Worm (Caenorhabditis elegans): ENCODE results near the gene ZC373.2.

ZC373.2 gene

ce11 chrX:10044473-10044872, 13.8 kb downstream of the ZC373.2 start:
- TF ChIP-seq nhr-25 (tag; optimal IDR thresholded peaks at IDR 0.05) (no peak), ceh-9 (tag; optimal IDR thresholded peaks at IDR 0.05) (no peak), fkh-2 (tag; optimal IDR thresholded peaks at IDR 0.05) (no peak), nfya-1 (tag; optimal IDR thresholded peaks at IDR 0.05; ENCODE audit: insufficient read depth) (no peak), nhr-28 (tag; optimal IDR thresholded peaks at IDR 0.05) (no peak), ZK546.5 (tag; optimal IDR thresholded peaks at IDR 0.05) (no peak), egl-5 (tag; optimal IDR thresholded peaks at IDR 0.05) (no peak), fkh-10 (GFP tag; optimal IDR thresholded peaks at IDR 0.05) (no peak), zag-1 (tag; optimal IDR thresholded peaks at IDR 0.05) (no peak), ceh-16 (tag; optimal IDR thresholded peaks at IDR 0.05) (no peak), hmg-11 (tag; optimal IDR thresholded peaks at IDR 0.05) (no peak), skn-1 (tag; optimal IDR thresholded peaks at IDR 0.05) (no peak), egl-27 (tag; optimal IDR thresholded peaks at IDR 0.05) (no peak), sea-2 (GFP tag; optimal IDR thresholded peaks at IDR 0.05) (no peak)

- TF ChIP-seq ceh-16 (tag; optimal IDR thresholded peaks at IDR 0.05) (no peak), egl-5 (tag; optimal IDR thresholded peaks at IDR 0.05) (no peak), elt-2 (tag; optimal IDR thresholded peaks at IDR 0.05) (peak; percentile 44), ama-1 (optimal IDR thresholded peaks at IDR 0.05) (no peak)
These were observed 27.4 kb downstream of the ZC373.2 start, which contains the start of gene sek-6 for ce11 chrX:10030836-10031235. Gene sek-6, plus strand, starts transcription at chrX:10031150.

- no peak for TF ChIP-seq nhr-12 (tag; optimal IDR thresholded peaks at IDR 0.05)
- TF ChIP-seq fkh-2 (tag; optimal IDR thresholded peaks at IDR 0.05), result no peak
- no peak for TF ChIP-seq nhr-28 (tag; optimal IDR thresholded peaks at IDR 0.05)
- no peak for TF ChIP-seq aly-2 (tag; optimal IDR thresholded peaks at IDR 0.05)
- no peak for TF ChIP-seq unc-62 (GFP tag; optimal IDR thresholded peaks at IDR 0.05)
- no peak for TF ChIP-seq tbx-2 (tag; optimal IDR thresholded peaks at IDR 0.05)
These were observed 30.7 kb downstream of the ZC373.2 start, which contains the start of gene mkk-4 for ce11 chrX:10027556-10027955. Gene mkk-4, plus strand, starts transcription at chrX:10027856.

ce11 chrX:10026347-10026746, 31.9 kb downstream of the ZC373.2 start:
- TF ChIP-seq ceh-16 (tag; optimal IDR thresholded peaks at IDR 0.05), result no peak
- peak; percentile 30 for TF ChIP-seq nhr-25 (tag; optimal IDR thresholded peaks at IDR 0.05)
- TF ChIP-seq elt-3 (tag; optimal IDR thresholded peaks at IDR 0.05), result no peak
- TF ChIP-seq fos-1 (tag; optimal IDR thresholded peaks at IDR 0.05), result no peak
- no peak for TF ChIP-seq skn-1 (tag; optimal IDR thresholded peaks at IDR 0.05)
- peak; percentile 22 for TF ChIP-seq elt-1 (tag; optimal IDR thresholded peaks at IDR 0.05)
- TF ChIP-seq ZK546.5 (tag; optimal IDR thresholded peaks at IDR 0.05), result no peak
- TF ChIP-seq eor-1 (tag; optimal IDR thresholded peaks at IDR 0.05), result no peak
- TF ChIP-seq ztf-4 (tag; optimal IDR thresholded peaks at IDR 0.05), result no peak
- no peak for TF ChIP-seq nhr-67 (tag; optimal IDR thresholded peaks at IDR 0.05)
- peak; percentile 60 for TF ChIP-seq nfya-1 (tag; optimal IDR thresholded peaks at IDR 0.05; ENCODE audit: insufficient read depth)
- no peak for TF ChIP-seq fkh-10 (GFP tag; optimal IDR thresholded peaks at IDR 0.05)
- TF ChIP-seq elt-2 (tag; optimal IDR thresholded peaks at IDR 0.05), result peak; percentile 4
- TF ChIP-seq jun-1 (tag; optimal IDR thresholded peaks at IDR 0.05), result no peak
- TF ChIP-seq nhr-23 (tag; optimal IDR thresholded peaks at IDR 0.05), result peak; percentile 54
- no peak for TF ChIP-seq unc-62 (GFP tag; optimal IDR thresholded peaks at IDR 0.05)
- no peak for TF ChIP-seq ceh-82 (tag; optimal IDR thresholded peaks at IDR 0.05)
- no peak for TF ChIP-seq nhr-12 (tag; optimal IDR thresholded peaks at IDR 0.05)
- peak; percentile 45 for TF ChIP-seq egl-5 (tag; optimal IDR thresholded peaks at IDR 0.05)
- TF ChIP-seq lin-15B (tag; optimal IDR thresholded peaks at IDR 0.05), result no peak
- no peak for TF ChIP-seq R02D3.7 (tag; optimal IDR thresholded peaks at IDR 0.05)
- TF ChIP-seq ama-1 (optimal IDR thresholded peaks at IDR 0.05), result no peak
- TF ChIP-seq nhr-28 (tag; optimal IDR thresholded peaks at IDR 0.05), result no peak
- TF ChIP-seq mml-1 (tag; optimal IDR thresholded peaks at IDR 0.05), result no peak
- TF ChIP-seq unc-39 (tag; optimal IDR thresholded peaks at IDR 0.05), result no peak
- TF ChIP-seq mdl-1 (tag; optimal IDR thresholded peaks at IDR 0.05), result no peak
- no peak for TF ChIP-seq aly-2 (tag; optimal IDR thresholded peaks at IDR 0.05)
- TF ChIP-seq sea-2 (GFP tag; optimal IDR thresholded peaks at IDR 0.05), result no peak
- no peak for TF ChIP-seq daf-12 (tag; optimal IDR thresholded peaks at IDR 0.05)
- TF ChIP-seq fkh-2 (tag; optimal IDR thresholded peaks at IDR 0.05), result no peak
- TF ChIP-seq hmg-11 (tag; optimal IDR thresholded peaks at IDR 0.05), result peak; percentile 49
- peak; percentile 79 for TF ChIP-seq pha-4 (tag; optimal IDR thresholded peaks at IDR 0.05)
- TF ChIP-seq ztf-11 (tag; optimal IDR thresholded peaks at IDR 0.05), result no peak
- TF ChIP-seq ceh-9 (tag; optimal IDR thresholded peaks at IDR 0.05), result no peak
- TF ChIP-seq zag-1 (tag; optimal IDR thresholded peaks at IDR 0.05), result no peak
- TF ChIP-seq nhr-11 (tag; optimal IDR thresholded peaks at IDR 0.05), result no peak
- no peak for TF ChIP-seq nhr-43 (tag; optimal IDR thresholded peaks at IDR 0.05; ENCODE audit: poor library complexity, severe bottlenecking)
- TF ChIP-seq nhr-76 (tag; optimal IDR thresholded peaks at IDR 0.05), result no peak
- peak; percentile 49 for TF ChIP-seq lin-39 (tag; optimal IDR thresholded peaks at IDR 0.05)
- TF ChIP-seq tbx-2 (tag; optimal IDR thresholded peaks at IDR 0.05), result no peak
- no peak for TF ChIP-seq pqm-1 (tag; optimal IDR thresholded peaks at IDR 0.05)
- TF ChIP-seq snpc-4 (tag; optimal IDR thresholded peaks at IDR 0.05), result peak; percentile 48
- peak; percentile 48 for TF ChIP-seq lsy-12 (tag; optimal IDR thresholded peaks at IDR 0.05)
- TF ChIP-seq egl-27 (tag; optimal IDR thresholded peaks at IDR 0.05), result peak; percentile 9
- TF ChIP-seq ceh-28 (tag; optimal IDR thresholded peaks at IDR 0.05), result peak; percentile 67

All from whole organism, L3 larva.